Worm (Caenorhabditis elegans) whole organism, L4 larva: ENCODE data around the gene Y57G11C.5.

Experiments used
- F10B5.3 ChIP-seq: sonication (generic microtip); optimal IDR thresholded peaks from 2 replicates; lab custom pipeline; 2016; ENCODE audit warnings: mild to moderate bottlenecking, missing genetic modification characterization, missing compliant biosample characterization
- F44E2.7 ChIP-seq: fragments of 200-800 bp; sonication (Bioruptor generic); IDR thresholded peaks from 2 replicates; pipeline ENCODE4 v2.1.2; 2022; ENCODE audit warnings: missing genetic modification characterization, missing compliant biosample characterization
- Y105C5A.15 ChIP-seq: fragments of 200-800 bp; sonication (Bioruptor generic); IDR thresholded peaks from 2 replicates; pipeline ENCODE4 v1.3.6; 2022; ENCODE audit warnings: missing genetic modification characterization, missing compliant biosample characterization
- Y5F2A.4 ChIP-seq: fragments of 200-800 bp; sonication (Bioruptor generic); optimal IDR thresholded peaks from 2 replicates; lab custom pipeline; 2018; ENCODE audit warnings: mild to moderate bottlenecking, missing genetic modification characterization, missing compliant biosample characterization
- Y75B8A.6 ChIP-seq: fragments of 200-800 bp; sonication (Bioruptor generic); IDR thresholded peaks from 2 replicates; pipeline ENCODE4 v1.3.6; 2022; ENCODE audit warnings: missing genetic modification reagents, missing genetic modification characterization, missing compliant biosample characterization
- ama-1 ChIP-seq: fragments of 150-350 bp; optimal IDR thresholded peaks from 2 replicates; lab custom pipeline; 2014; ENCODE audit warnings: inconsistent platforms, mixed read lengths
- arid-1 ChIP-seq: fragments of 200-800 bp; sonication (Bioruptor generic); conservative IDR thresholded peaks from 2 replicates; pipeline ENCODE4 v1.3.6; 2022; ENCODE audit warnings: missing genetic modification reagents, missing genetic modification characterization, missing compliant biosample characterization
- ceh-28 ChIP-seq: fragments of 150-350 bp; optimal IDR thresholded peaks from 2 replicates; lab custom pipeline; 2014; ENCODE audit warnings: missing biosample characterization, missing genetic modification reagents, missing genetic modification characterization
- ceh-82 ChIP-seq: sonication (generic microtip); optimal IDR thresholded peaks from 2 replicates; lab custom pipeline; 2017; ENCODE audit warnings: missing biosample characterization, missing genetic modification characterization
- cey-2 ChIP-seq: sonication (generic microtip); optimal IDR thresholded peaks from 3 replicates; lab custom pipeline; 2017; ENCODE audit warnings: missing genetic modification characterization, mild to moderate bottlenecking, missing compliant biosample characterization, antibody characterized with exemption, borderline replicate concordance; ENCODE audit not compliant: insufficient read depth
- daf-12 ChIP-seq: fragments of 150-350 bp; optimal IDR thresholded peaks from 2 replicates; lab custom pipeline; 2014; ENCODE audit warnings: missing biosample characterization, missing genetic modification reagents, missing genetic modification characterization
- daf-19 ChIP-seq: fragments of 200-800 bp; sonication (Bioruptor generic); conservative IDR thresholded peaks from 2 replicates; pipeline ENCODE4 v1.3.6; 2022; ENCODE audit warnings: missing genetic modification characterization, missing compliant biosample characterization
- daf-8 ChIP-seq: fragments of 200-800 bp; sonication (Bioruptor generic); IDR thresholded peaks from 2 replicates; pipeline ENCODE4 v1.3.6; 2022; ENCODE audit warnings: missing genetic modification characterization, missing compliant biosample characterization
- dmd-6 ChIP-seq: fragments of 200-800 bp; sonication (Bioruptor generic); IDR thresholded peaks from 2 replicates; pipeline ENCODE4 v1.3.6; 2022; ENCODE audit warnings: missing genetic modification reagents, missing genetic modification characterization, missing compliant biosample characterization
- fkh-10 ChIP-seq: fragments of 150-350 bp; optimal IDR thresholded peaks from 2 replicates; lab custom pipeline; 2014; ENCODE audit warnings: missing biosample characterization, missing genetic modification reagents, missing genetic modification characterization
- hif-1 ChIP-seq, 2 experiments: sonication (generic microtip); optimal IDR thresholded peaks; 2 replicates each; lab custom pipeline; 2016 to 2017; ENCODE audit warnings: missing compliant biosample characterization in 2 of 2, missing genetic modification characterization in 2 of 2, missing genetic modification reagents in 2 of 2, missing genotype in 2 of 2, mild to moderate bottlenecking in 1 of 2
- hlh-11 ChIP-seq: fragments of 200-800 bp; sonication (Bioruptor generic); optimal IDR thresholded peaks from 2 replicates; lab custom pipeline; 2018; ENCODE audit warnings: mild to moderate bottlenecking, missing genetic modification characterization, missing compliant biosample characterization
- hlh-30 ChIP-seq: sonication (generic microtip); optimal IDR thresholded peaks from 2 replicates; lab custom pipeline; 2017; ENCODE audit warnings: antibody characterized with exemption, mild to moderate bottlenecking, missing genetic modification characterization, missing compliant biosample characterization; ENCODE audit not compliant: insufficient read depth
- jun-1 ChIP-seq: fragments of 150-350 bp; optimal IDR thresholded peaks from 2 replicates; lab custom pipeline; 2014; ENCODE audit warnings: missing biosample characterization, missing genetic modification reagents, missing genetic modification characterization
- lin-1 ChIP-seq: fragments of 200-800 bp; sonication (Bioruptor generic); IDR thresholded peaks from 2 replicates; pipeline ENCODE4 v1.3.6; 2022; ENCODE audit warnings: missing genetic modification reagents, missing genetic modification characterization, missing compliant biosample characterization
- lin-15B ChIP-seq: fragments of 150-350 bp; sonication (generic microtip); optimal IDR thresholded peaks from 3 replicates; lab custom pipeline; 2014; ENCODE audit warnings: missing biosample characterization, missing genetic modification characterization
- lin-29 ChIP-seq: fragments of 200-800 bp; sonication (Bioruptor generic); IDR thresholded peaks from 2 replicates; pipeline ENCODE4 v1.3.6; 2022; ENCODE audit warnings: missing genetic modification reagents, missing genetic modification characterization, missing compliant biosample characterization
- lin-38 ChIP-seq: fragments of 200-800 bp; sonication (Bioruptor generic); IDR thresholded peaks from 2 replicates; pipeline ENCODE4 v1.3.6; 2022; ENCODE audit warnings: missing genetic modification reagents, missing genetic modification characterization, missing compliant biosample characterization
- lin-39 ChIP-seq: fragments of 150-350 bp; optimal IDR thresholded peaks from 2 replicates; lab custom pipeline; 2014; ENCODE audit warnings: missing biosample characterization, missing genetic modification reagents, missing genetic modification characterization
- lsy-2 ChIP-seq, 2 experiments: fragments of 150-350 bp in 1 of 2; sonication (generic microtip) in 1 of 2; optimal IDR thresholded peaks; 2 replicates each; lab custom pipeline; 2014 to 2017; ENCODE audit warnings: missing biosample characterization in 2 of 2, missing genetic modification characterization in 2 of 2
- mdl-1 ChIP-seq, 2 experiments: fragments of 150-350 bp in 1 of 2; sonication (generic microtip) in 1 of 2; optimal IDR thresholded peaks; 2 replicates each; lab custom pipeline; 2014 to 2017; ENCODE audit warnings: missing biosample characterization in 2 of 2, missing genetic modification characterization in 2 of 2
- mdt-29 ChIP-seq: fragments of 200-800 bp; sonication (Bioruptor generic); IDR thresholded peaks from 2 replicates; pipeline ENCODE4 v1.3.6; 2022; ENCODE audit warnings: missing genetic modification reagents, missing genetic modification characterization, missing compliant biosample characterization
- nhr-10 ChIP-seq: fragments of 150-350 bp; optimal IDR thresholded peaks from 2 replicates; lab custom pipeline; 2014; ENCODE audit warnings: missing biosample characterization, missing genetic modification characterization
- nhr-25 ChIP-seq: sonication (generic microtip); optimal IDR thresholded peaks from 2 replicates; lab custom pipeline; 2017; ENCODE audit warnings: missing genetic modification characterization, mild to moderate bottlenecking, missing compliant biosample characterization, antibody characterized with exemption, moderate library complexity, borderline replicate concordance; ENCODE audit not compliant: insufficient read depth
- nhr-28 ChIP-seq: fragments of 150-350 bp; optimal IDR thresholded peaks from 2 replicates; lab custom pipeline; 2014; ENCODE audit warnings: missing biosample characterization, missing genetic modification characterization
- nhr-41 ChIP-seq: fragments of 200-800 bp; sonication (Bioruptor generic); IDR thresholded peaks from 2 replicates; pipeline ENCODE4 v1.3.6; 2022; ENCODE audit warnings: missing genetic modification reagents, missing genetic modification characterization, missing compliant biosample characterization
- pha-4 ChIP-seq, 2 experiments: fragments of 150-350 bp in 1 of 2; fragments of 200-800 bp in 1 of 2; sonication (Bioruptor generic) in 1 of 2; IDR thresholded peaks in 1 of 2; optimal IDR thresholded peaks in 1 of 2; 2 replicates each; pipeline versions ENCODE4 v1.3.6 to Lab custom; 2014 to 2022; ENCODE audit warnings: missing genetic modification characterization in 2 of 2, missing genetic modification reagents in 2 of 2, missing biosample characterization in 1 of 2, missing compliant biosample characterization in 1 of 2
- pqm-1 ChIP-seq: sonication (generic microtip); optimal IDR thresholded peaks from 2 replicates; lab custom pipeline; 2017; ENCODE audit warnings: missing biosample characterization, missing genetic modification characterization
- sdz-12 ChIP-seq: fragments of 200-800 bp; sonication (Bioruptor generic); optimal IDR thresholded peaks from 2 replicates; lab custom pipeline; 2018; ENCODE audit warnings: mild to moderate bottlenecking, missing genetic modification characterization, missing compliant biosample characterization
- set-16 ChIP-seq: fragments of 200-800 bp; sonication (Bioruptor generic); IDR thresholded peaks from 2 replicates; pipeline ENCODE4 v1.3.6; 2022; ENCODE audit warnings: missing genetic modification reagents, missing genetic modification characterization, missing compliant biosample characterization
- skn-1 ChIP-seq: fragments of 150-350 bp; optimal IDR thresholded peaks from 2 replicates; lab custom pipeline; 2014; ENCODE audit warnings: missing biosample characterization, missing genetic modification characterization
- snpc-1.2 ChIP-seq: fragments of 200-800 bp; sonication (Bioruptor generic); IDR thresholded peaks from 2 replicates; pipeline ENCODE4 v1.3.6; 2022; ENCODE audit warnings: missing genetic modification reagents, missing genetic modification characterization, missing compliant biosample characterization
- spr-3 ChIP-seq: fragments of 200-800 bp; sonication (Bioruptor generic); optimal IDR thresholded peaks from 2 replicates; lab custom pipeline; 2018; ENCODE audit warnings: mild to moderate bottlenecking, missing genetic modification characterization, missing compliant biosample characterization
- unc-130 ChIP-seq: sonication (generic microtip); optimal IDR thresholded peaks from 2 replicates; lab custom pipeline; 2016; ENCODE audit warnings: missing genetic modification reagents, missing genetic modification characterization, missing compliant biosample characterization
- zag-1 ChIP-seq: fragments of 150-350 bp; optimal IDR thresholded peaks from 2 replicates; lab custom pipeline; 2014; ENCODE audit warnings: missing biosample characterization, missing genetic modification characterization
- zfp-2 ChIP-seq: sonication (generic microtip); optimal IDR thresholded peaks from 2 replicates; lab custom pipeline; 2016; ENCODE audit warnings: mild to moderate bottlenecking, missing genetic modification characterization, missing compliant biosample characterization
- zfp-3 ChIP-seq: fragments of 200-800 bp; sonication (Bioruptor generic); conservative IDR thresholded peaks from 2 replicates; pipeline ENCODE4 v1.3.6; 2022; ENCODE audit warnings: missing genetic modification reagents, missing genetic modification characterization, missing compliant biosample characterization
- zip-11 ChIP-seq: fragments of 200-800 bp; sonication (Bioruptor generic); IDR thresholded peaks from 2 replicates; pipeline ENCODE4 v1.3.6; 2022; ENCODE audit warnings: missing genetic modification characterization, missing compliant biosample characterization
- zip-2 ChIP-seq: fragments of 150-350 bp; optimal IDR thresholded peaks from 2 replicates; lab custom pipeline; 2014; ENCODE audit warnings: missing biosample characterization, missing genetic modification characterization
- ztf-7 ChIP-seq: fragments of 150-350 bp; optimal IDR thresholded peaks from 2 replicates; lab custom pipeline; 2014; ENCODE audit warnings: missing biosample characterization, missing genetic modification characterization

Y57G11C.5 gene

DNA sequence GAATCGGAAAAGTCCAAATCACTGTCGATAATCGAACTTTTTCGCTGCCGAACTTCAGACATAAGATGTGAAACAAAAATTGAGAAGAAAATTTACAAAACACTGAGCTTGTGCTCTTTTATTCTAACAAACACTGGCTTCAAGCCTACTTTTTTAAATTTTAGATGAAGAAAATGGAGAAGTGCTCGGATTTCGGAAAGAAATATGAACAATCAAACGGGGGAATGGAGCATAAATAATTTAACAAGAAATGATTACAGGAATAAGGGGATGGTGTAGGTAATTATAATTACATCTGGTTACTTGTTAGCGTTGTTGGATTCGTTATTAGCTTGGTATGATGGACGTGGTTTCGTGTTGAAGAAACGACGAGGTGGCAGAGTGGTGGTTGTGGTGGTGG, 6.1 kb upstream of the Y57G11C.5 start, which contains the start of gene degl-1:
TSS of gene degl-1 (minus strand) at position 101 of the 400 bp plus-strand sequence.
- TF ChIP-seq lin-1 (GFP tag; lab: Robert Waterston, UW) (no peak), mdt-29 (GFP tag; lab: Robert Waterston, UW) (no peak), lsy-2 (tag; optimal IDR thresholded peaks at IDR 0.05; lab: Kevin White, UChicago) (no peak), pqm-1 (tag; lab: Kevin White, UChicago) (no peak), Y75B8A.6 (GFP tag; lab: Robert Waterston, UW) (no peak), zfp-2 (no peak), unc-130 (no peak), daf-8 (GFP tag; lab: Robert Waterston, UW) (no peak), hlh-11 (tag; lab: Kevin White, UChicago) (no peak), hlh-30 (tag; lab: Kevin White, UChicago) (no peak)
- TF ChIP-seq, all 104 proteins: peak for 0

DNA sequence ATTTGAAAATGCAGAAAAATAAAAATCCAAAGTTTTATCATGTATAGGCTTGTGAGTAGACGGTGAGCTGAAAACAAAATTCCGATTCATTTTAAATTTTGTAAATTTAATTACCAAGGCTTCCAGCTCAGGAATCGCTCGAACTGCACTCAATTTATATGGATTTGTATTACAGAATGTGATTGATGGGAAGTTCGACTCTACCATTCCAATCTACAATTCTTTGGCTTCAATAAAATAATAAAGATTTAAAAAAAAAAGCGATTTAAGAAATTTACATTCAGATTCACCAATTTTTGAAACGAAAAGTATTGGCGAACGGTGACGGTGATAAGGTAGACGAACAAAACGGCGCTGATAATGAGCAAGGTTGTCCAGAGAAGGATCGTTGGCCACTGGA, 5.4 kb upstream of the Y57G11C.5 start:
- TF ChIP-seq lin-1 (GFP tag; lab: Robert Waterston, UW) (no peak), lin-38 (GFP tag; lab: Robert Waterston, UW) (peak; percentile 33; the same call in 1 of the 2 replicates)

DNA sequence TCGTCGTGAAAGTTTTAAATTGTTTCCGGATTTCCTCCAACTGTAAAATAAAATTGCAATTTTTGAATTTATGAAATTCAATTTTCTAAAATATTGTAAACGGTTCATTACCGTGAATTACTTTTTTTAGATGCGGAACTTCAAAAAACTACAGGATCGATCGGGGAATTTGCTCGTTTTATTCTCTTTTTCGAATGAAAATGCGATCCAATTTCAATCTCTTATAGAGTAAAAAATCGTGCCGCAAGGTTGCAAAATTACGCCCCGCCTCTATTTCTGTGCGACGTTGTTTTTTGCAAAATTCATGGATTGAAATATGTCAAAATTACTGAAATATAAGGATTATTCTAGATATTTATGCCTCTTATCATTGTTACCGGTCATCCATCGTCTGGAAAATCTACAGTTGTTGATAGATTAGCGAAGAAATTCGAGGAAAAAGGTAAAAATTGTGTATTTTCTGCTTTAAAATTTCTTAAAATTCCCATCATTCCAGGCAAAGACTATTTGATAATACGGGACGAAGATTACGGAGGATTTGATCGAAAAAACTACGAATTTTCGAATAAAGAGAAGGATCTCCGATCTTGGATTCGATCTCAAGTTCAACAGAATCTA, 4.1 kb upstream of the Y57G11C.5 start, which contains the start of gene Y57G11C.43:
TSS of gene Y57G11C.43 (plus strand) at position 224 of the 618 bp plus-strand sequence.
- no peak for TF ChIP-seq daf-19
- no peak for TF ChIP-seq fkh-10 (GFP tag; lab: Kevin White, UChicago)
- no peak for TF ChIP-seq skn-1 (tag; lab: Kevin White, UChicago)
- no peak for TF ChIP-seq nhr-28 (tag; lab: Kevin White, UChicago)
- no peak for TF ChIP-seq pqm-1 (tag; lab: Kevin White, UChicago)
- TF ChIP-seq mdt-29 (GFP tag; lab: Robert Waterston, UW), result no peak
- TF ChIP-seq Y105C5A.15 (GFP tag; lab: Robert Waterston, UW), result no peak
- TF ChIP-seq snpc-1.2 (GFP tag; lab: Robert Waterston, UW), result peak; percentile 83
- TF ChIP-seq F44E2.7 (GFP tag; lab: Robert Waterston, UW), result no peak
- no peak for TF ChIP-seq cey-2 (tag; lab: Kevin White, UChicago)
- TF ChIP-seq lin-15B (tag; lab: Kevin White, UChicago), result no peak
- TF ChIP-seq sdz-12 (GFP tag; lab: Kevin White, UChicago), result no peak
- peak; percentile 21; the same call in 1 of the 2 replicates for TF ChIP-seq pha-4 (GFP tag; IDR thresholded peaks at IDR 0.05; lab: Robert Waterston, UW)
- TF ChIP-seq pha-4 (tag; optimal IDR thresholded peaks at IDR 0.05; lab: Kevin White, UChicago), result no peak
- TF ChIP-seq jun-1 (tag; lab: Kevin White, UChicago), result no peak
- no peak for TF ChIP-seq dmd-6
- TF ChIP-seq lin-39 (tag; lab: Kevin White, UChicago), result no peak
- TF ChIP-seq lin-38 (GFP tag; lab: Robert Waterston, UW), result peak; percentile 66
- TF ChIP-seq ztf-7 (tag; lab: Kevin White, UChicago), result no peak
- TF ChIP-seq zip-2 (tag; lab: Kevin White, UChicago), result no peak
- peak; percentile 7 for TF ChIP-seq ama-1 (lab: Kevin White, UChicago)
- TF ChIP-seq daf-12 (tag; lab: Kevin White, UChicago), result no peak
- no peak for TF ChIP-seq set-16 (GFP tag; lab: Robert Waterston, UW)
- TF ChIP-seq zag-1, result no peak
- TF ChIP-seq lin-29 (GFP tag; lab: Robert Waterston, UW), result no peak
- TF ChIP-seq ceh-82 (tag; lab: Kevin White, UChicago), result no peak
- no peak for TF ChIP-seq spr-3
- TF ChIP-seq Y5F2A.4, result no peak
- no peak for TF ChIP-seq nhr-25
- TF ChIP-seq zfp-3, result no peak
- no peak for TF ChIP-seq F10B5.3
- TF ChIP-seq zip-11, result no peak
- no peak for TF ChIP-seq lin-1 (GFP tag; lab: Robert Waterston, UW)
- TF ChIP-seq nhr-41, result no peak
- no peak for TF ChIP-seq arid-1 (GFP tag; lab: Robert Waterston, UW)
- TF ChIP-seq hif-1 (tag; optimal IDR thresholded peaks at IDR 0.05; lab: Kevin White, UChicago), result no peak
- TF ChIP-seq ceh-28 (tag; lab: Kevin White, UChicago), result no peak
- TF ChIP-seq mdl-1 (tag; optimal IDR thresholded peaks at IDR 0.05; lab: Kevin White, UChicago), result no peak
- TF ChIP-seq nhr-10 (tag; lab: Kevin White, UChicago), result no peak
- no peak for TF ChIP-seq hlh-30 (tag; lab: Kevin White, UChicago)
